Fruit fly (Drosophila melanogaster) whole organism, embryonic: Measurements from ENCODE around the gene CG15534.

Experiments used
- B-H1 ChIP-seq: fragments of 200-800 bp; sonication (Bioruptor generic); IDR thresholded peaks from 3 replicates; pipeline ENCODE4 v1.3.6; 2022; ENCODE audit warnings: missing biosample characterization, missing genetic modification characterization
- BEAF-32 ChIP-seq: fragments of 200-800 bp; sonication (Bioruptor generic); optimal IDR thresholded peaks from 3 replicates; lab custom pipeline; 2017; ENCODE audit warnings: missing biosample characterization, missing genetic modification characterization, mild to moderate bottlenecking, moderate library complexity, missing genetic modification reagents
- BtbVII ChIP-seq: fragments of 200-800 bp; sonication (Bioruptor generic); optimal IDR thresholded peaks from 3 replicates; lab custom pipeline; 2017; ENCODE audit warnings: missing biosample characterization, mild to moderate bottlenecking, missing genetic modification characterization
- CG10147 ChIP-seq: fragments of 200-800 bp; sonication (Bioruptor generic); optimal IDR thresholded peaks from 2 replicates; lab custom pipeline; 2019; ENCODE audit warnings: missing biosample characterization, mild to moderate bottlenecking, missing genetic modification characterization, moderate library complexity
- CG10366 ChIP-seq: fragments of 200-800 bp; sonication (Bioruptor generic); IDR thresholded peaks from 2 replicates; pipeline ENCODE4 v1.3.6; 2022; ENCODE audit warnings: missing biosample characterization, missing genetic modification characterization
- CG11723 ChIP-seq: fragments of 200-800 bp; sonication (Bioruptor generic); optimal IDR thresholded peaks from 2 replicates; lab custom pipeline; 2017; ENCODE audit warnings: missing biosample characterization, mild to moderate bottlenecking, missing genetic modification characterization
- CG12219 ChIP-seq: fragments of 200-800 bp; sonication (Bioruptor generic); optimal IDR thresholded peaks from 3 replicates; lab custom pipeline; 2018; ENCODE audit warnings: missing biosample characterization, mild to moderate bottlenecking, missing genetic modification characterization
- CG1233 ChIP-seq: fragments of 200-800 bp; sonication (Bioruptor generic); optimal IDR thresholded peaks from 4 replicates; lab custom pipeline; 2018; ENCODE audit warnings: missing biosample characterization, mild to moderate bottlenecking, missing genetic modification characterization
- CG12769 ChIP-seq: fragments of 200-800 bp; sonication (Bioruptor generic); optimal IDR thresholded peaks from 2 replicates; lab custom pipeline; 2019; ENCODE audit warnings: missing biosample characterization, mild to moderate bottlenecking, missing genetic modification characterization, moderate library complexity
- CG13296 ChIP-seq: fragments of 200-800 bp; sonication (Bioruptor generic); optimal IDR thresholded peaks from 3 replicates; lab custom pipeline; 2018; ENCODE audit warnings: missing biosample characterization, mild to moderate bottlenecking, missing genetic modification characterization
- CG18599 ChIP-seq: fragments of 200-800 bp; sonication (Bioruptor generic); optimal IDR thresholded peaks from 3 replicates; lab custom pipeline; 2017; ENCODE audit warnings: missing biosample characterization, missing genetic modification characterization, mild to moderate bottlenecking, moderate library complexity, missing genetic modification reagents
- CG18619 ChIP-seq: fragments of 200-800 bp; sonication (Bioruptor generic); optimal IDR thresholded peaks from 3 replicates; lab custom pipeline; 2017; ENCODE audit warnings: missing biosample characterization, mild to moderate bottlenecking, missing genetic modification characterization
- CG2678 ChIP-seq: fragments of 200-800 bp; sonication (Bioruptor generic); optimal IDR thresholded peaks from 3 replicates; lab custom pipeline; 2019; ENCODE audit warnings: missing biosample characterization, mild to moderate bottlenecking, missing genetic modification characterization, moderate library complexity
- CG3065 ChIP-seq: fragments of 200-800 bp; sonication (Bioruptor generic); optimal IDR thresholded peaks from 2 replicates; lab custom pipeline; 2016; ENCODE audit warnings: missing biosample characterization, missing genetic modification characterization
- CG33557 ChIP-seq: fragments of 200-800 bp; sonication (Bioruptor generic); optimal IDR thresholded peaks from 2 replicates; lab custom pipeline; 2019; ENCODE audit warnings: missing biosample characterization, mild to moderate bottlenecking, missing genetic modification characterization, moderate library complexity
- CG3847 ChIP-seq: fragments of 200-800 bp; sonication (Bioruptor generic); IDR thresholded peaks from 2 replicates; pipeline ENCODE4 v1.3.6; 2022; ENCODE audit warnings: missing biosample characterization, missing genetic modification characterization
- CG4424 ChIP-seq: fragments of 200-800 bp; sonication (Bioruptor generic); optimal IDR thresholded peaks from 3 replicates; lab custom pipeline; 2016; ENCODE audit warnings: missing biosample characterization, missing genetic modification characterization
- CG7745 ChIP-seq: fragments of 200-800 bp; sonication (Bioruptor generic); optimal IDR thresholded peaks from 2 replicates; lab custom pipeline; 2018; ENCODE audit warnings: missing biosample characterization, mild to moderate bottlenecking, missing genetic modification characterization, moderate library complexity
- CG8089 ChIP-seq: fragments of 200-800 bp; sonication (Bioruptor generic); optimal IDR thresholded peaks from 3 replicates; lab custom pipeline; 2016; ENCODE audit warnings: missing biosample characterization, missing genetic modification characterization
- CG8281 ChIP-seq: fragments of 200-800 bp; sonication (Bioruptor generic); optimal IDR thresholded peaks from 2 replicates; lab custom pipeline; 2018; ENCODE audit warnings: missing biosample characterization, mild to moderate bottlenecking, missing genetic modification characterization, moderate library complexity
- CG8924 ChIP-seq: fragments of 200-800 bp; optimal IDR thresholded peaks from 3 replicates; lab custom pipeline; 2019; ENCODE audit warnings: missing biosample characterization, mild to moderate bottlenecking, missing genetic modification characterization, moderate library complexity
- CrebB ChIP-seq: fragments of 200-800 bp; sonication (Bioruptor generic); optimal IDR thresholded peaks from 3 replicates; lab custom pipeline; 2018; ENCODE audit warnings: missing biosample characterization, mild to moderate bottlenecking, missing genetic modification characterization
- Dip2 ChIP-seq: fragments of 200-800 bp; sonication (Bioruptor generic); IDR thresholded peaks from 2 replicates; pipeline ENCODE4 v1.3.6; 2022; ENCODE audit warnings: missing biosample characterization, missing genetic modification characterization
- Drgx ChIP-seq: fragments of 200-800 bp; sonication (Bioruptor generic); IDR thresholded peaks from 2 replicates; pipeline ENCODE4 v1.3.6; 2022; ENCODE audit warnings: missing biosample characterization, missing genetic modification characterization
- Fer1 ChIP-seq: fragments of 200-800 bp; sonication (Bioruptor generic); optimal IDR thresholded peaks from 2 replicates; lab custom pipeline; 2017; ENCODE audit warnings: missing biosample characterization, mild to moderate bottlenecking, missing genetic modification characterization
- GATAe ChIP-seq: fragments of 200-800 bp; sonication (Bioruptor generic); conservative IDR thresholded peaks from 2 replicates; pipeline ENCODE4 v1.3.6; 2022; ENCODE audit warnings: missing biosample characterization, missing genetic modification characterization
- HLH3B ChIP-seq: fragments of 200-800 bp; sonication (Bioruptor generic); IDR thresholded peaks from 2 replicates; pipeline ENCODE4 v1.3.6; 2022; ENCODE audit warnings: missing biosample characterization, missing genetic modification characterization
- HLH4C ChIP-seq: fragments of 200-800 bp; sonication (Bioruptor generic); IDR thresholded peaks from 3 replicates; pipeline ENCODE4 v1.3.6; 2022; ENCODE audit warnings: missing biosample characterization, missing genetic modification characterization; ENCODE audit not compliant: partially characterized antibody
- Lim3 ChIP-seq: fragments of 200-800 bp; sonication (Bioruptor generic); IDR thresholded peaks from 2 replicates; pipeline ENCODE4 v1.3.6; 2022; ENCODE audit warnings: missing biosample characterization, missing genetic modification characterization
- MTF-1 ChIP-seq: fragments of 200-800 bp; sonication (Bioruptor generic); optimal IDR thresholded peaks from 2 replicates; lab custom pipeline; 2018; ENCODE audit warnings: missing biosample characterization, mild to moderate bottlenecking, missing genetic modification characterization, borderline replicate concordance
- Pdp1 ChIP-seq, 2 experiments: fragments of 200-800 bp; sonication (Bioruptor generic); optimal IDR thresholded peaks; 3 replicates each; lab custom pipeline; 2016; ENCODE audit warnings: missing biosample characterization in 2 of 2, missing genetic modification characterization in 2 of 2, mild to moderate bottlenecking in 1 of 2, moderate library complexity in 1 of 2
- Sox102F ChIP-seq: fragments of 200-800 bp; sonication (Bioruptor generic); optimal IDR thresholded peaks from 2 replicates; lab custom pipeline; 2018; ENCODE audit warnings: missing biosample characterization, mild to moderate bottlenecking, missing genetic modification characterization, moderate library complexity
- Stat92E ChIP-seq, 3 experiments: fragments of >200 bp in 2 of 3; fragments of 200-800 bp in 1 of 3; sonication (Bioruptor generic) in 1 of 3; optimal IDR thresholded peaks; 2 replicates each; lab custom pipeline; 2017 to 2019; ENCODE audit warnings: missing biosample characterization in 3 of 3, missing genetic modification characterization in 3 of 3, mild to moderate bottlenecking in 1 of 3, moderate library complexity in 1 of 3
- Xrp1 ChIP-seq: fragments of 200-800 bp; sonication (Bioruptor generic); IDR thresholded peaks from 2 replicates; pipeline ENCODE4 v1.3.6; 2022; ENCODE audit warnings: missing biosample characterization, missing genetic modification characterization
- al ChIP-seq: fragments of 200-800 bp; sonication (Bioruptor generic); IDR thresholded peaks from 2 replicates; pipeline ENCODE4 v1.3.6; 2022; ENCODE audit warnings: missing biosample characterization, missing genetic modification characterization
- caup ChIP-seq: fragments of 200-800 bp; sonication (Bioruptor generic); optimal IDR thresholded peaks from 3 replicates; lab custom pipeline; 2017; ENCODE audit warnings: missing biosample characterization, mild to moderate bottlenecking, missing genetic modification characterization, moderate library complexity; ENCODE audit not compliant: severe bottlenecking
- chinmo ChIP-seq: fragments of 200-800 bp; sonication (Bioruptor generic); IDR thresholded peaks from 4 replicates; pipeline ENCODE4 v1.3.6; 2022; ENCODE audit warnings: missing biosample characterization, missing genetic modification characterization; ENCODE audit not compliant: partially characterized antibody
- crol ChIP-seq: fragments of 200-800 bp; sonication (Bioruptor generic); IDR thresholded peaks from 2 replicates; pipeline ENCODE4 v1.3.6; 2022; ENCODE audit warnings: missing biosample characterization, missing genetic modification characterization
- ems ChIP-seq: fragments of 200-800 bp; sonication (Bioruptor generic); optimal IDR thresholded peaks from 3 replicates; lab custom pipeline; 2016; ENCODE audit warnings: missing biosample characterization, missing genetic modification characterization
- fd64A ChIP-seq: fragments of 200-800 bp; sonication (Bioruptor generic); optimal IDR thresholded peaks from 3 replicates; lab custom pipeline; 2018; ENCODE audit warnings: missing biosample characterization, mild to moderate bottlenecking, missing genetic modification characterization
- fu2 ChIP-seq: fragments of 200-800 bp; sonication (Bioruptor generic); optimal IDR thresholded peaks from 2 replicates; lab custom pipeline; 2016; ENCODE audit warnings: missing biosample characterization, missing genetic modification characterization
- kah ChIP-seq: fragments of 200-800 bp; sonication (Bioruptor generic); optimal IDR thresholded peaks from 2 replicates; lab custom pipeline; 2018; ENCODE audit warnings: missing biosample characterization, mild to moderate bottlenecking, missing genetic modification characterization
- nerfin-1 ChIP-seq: fragments of 200-800 bp; sonication (Bioruptor generic); optimal IDR thresholded peaks from 3 replicates; lab custom pipeline; 2019; ENCODE audit warnings: missing biosample characterization, mild to moderate bottlenecking, missing genetic modification characterization, moderate library complexity
- pnt ChIP-seq: fragments of 200-800 bp; sonication (Bioruptor generic); optimal IDR thresholded peaks from 3 replicates; lab custom pipeline; 2016; ENCODE audit warnings: missing biosample characterization, missing genetic modification characterization
- ro ChIP-seq: fragments of 200-800 bp; sonication (Bioruptor generic); IDR thresholded peaks from 2 replicates; pipeline ENCODE4 v1.3.6; 2022; ENCODE audit warnings: missing biosample characterization, missing genetic modification characterization
- sob ChIP-seq: fragments of 200-800 bp; sonication (Bioruptor generic); IDR thresholded peaks from 2 replicates; pipeline ENCODE4 v1.3.6; 2022; ENCODE audit warnings: missing biosample characterization, missing genetic modification characterization
- sqz ChIP-seq: fragments of 200-800 bp; sonication (Bioruptor generic); optimal IDR thresholded peaks from 3 replicates; lab custom pipeline; 2018; ENCODE audit warnings: missing biosample characterization, mild to moderate bottlenecking, missing genetic modification characterization
- stwl ChIP-seq: fragments of 200-800 bp; sonication (Bioruptor generic); optimal IDR thresholded peaks from 3 replicates; lab custom pipeline; 2018; ENCODE audit warnings: missing biosample characterization, mild to moderate bottlenecking, missing genetic modification characterization, moderate library complexity
- usp ChIP-seq: fragments of >200 bp; optimal IDR thresholded peaks from 2 replicates; lab custom pipeline; 2017; ENCODE audit warnings: missing biosample characterization, missing genetic modification characterization

Gene CG15534

DNA sequence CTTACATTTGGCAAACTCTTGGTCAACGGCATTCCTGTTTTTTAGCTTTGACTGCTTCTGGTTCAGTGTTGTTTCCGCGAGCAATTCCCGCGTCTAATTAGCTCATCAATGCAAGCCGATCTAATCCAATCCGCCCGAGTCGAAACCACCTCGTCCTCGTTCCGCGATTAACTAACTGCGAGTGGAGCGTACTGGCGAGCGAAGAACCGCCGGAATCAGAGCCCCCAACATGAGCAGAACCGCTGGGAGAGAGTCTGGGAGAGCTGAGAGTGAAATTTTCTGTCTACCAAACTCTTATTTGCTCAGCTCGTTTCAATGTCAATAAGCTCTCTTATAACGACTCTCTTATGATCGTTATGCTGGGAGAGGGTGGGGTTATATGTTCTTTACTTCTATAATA, 18.4 kb downstream of the CG15534 start (continued):
- TF ChIP-seq ro = peak; percentile 31; the same call in 1 of the 2 replicates
- TF ChIP-seq MTF-1 (GFP tag; lab: Kevin White, UChicago) = peak; percentile 90
- peak; percentile 86; the same call in 1 of the 2 replicates for TF ChIP-seq HLH3B (GFP tag; lab: Robert Waterston, UW)
- peak; percentile 47 for TF ChIP-seq nerfin-1 (tag; lab: Kevin White, UChicago)
- TF ChIP-seq Pdp1 (GFP tag; optimal IDR thresholded peaks at IDR 0.05; lab: Kevin White, UChicago) = peak; percentile 67 to 81
- peak; percentile 79 for TF ChIP-seq CG13296
- TF ChIP-seq CG3847 = peak; percentile 21; the same call in 1 of the 2 replicates
- peak; percentile 90 for TF ChIP-seq BtbVII (GFP tag; lab: Kevin White, UChicago)
- peak; percentile 79 for TF ChIP-seq fd64A (GFP tag; lab: Kevin White, UChicago)
- peak; percentile 89 for TF ChIP-seq caup
- TF ChIP-seq BEAF-32 (GFP tag; lab: Kevin White, UChicago) = no peak
- TF ChIP-seq CG7745 (tag; lab: Kevin White, UChicago) = no peak
- TF ChIP-seq CG8924 (tag; lab: Kevin White, UChicago) = no peak
- peak; percentile 53 for TF ChIP-seq Sox102F (GFP tag; lab: Kevin White, UChicago)
- TF ChIP-seq CG1233 (GFP tag; lab: Kevin White, UChicago) = peak; percentile 85
- peak; percentile 83 for TF ChIP-seq CG18599 (GFP tag; lab: Kevin White, UChicago)
- TF ChIP-seq sob (GFP tag; lab: Robert Waterston, UW) = peak; percentile 86
- TF ChIP-seq CG8089 (GFP tag; lab: Kevin White, UChicago) = peak; percentile 81
- peak; percentile 59 for TF ChIP-seq CG3065 (GFP tag; lab: Kevin White, UChicago)
- peak; percentile 58 for TF ChIP-seq sqz (GFP tag; lab: Kevin White, UChicago)
- no peak; the same call in 1 of the 2 replicates for TF ChIP-seq Xrp1 (GFP tag; lab: Robert Waterston, UW)
- TF ChIP-seq Dip2 (GFP tag; lab: Robert Waterston, UW) = no peak
- TF ChIP-seq stwl (tag; lab: Kevin White, UChicago) = no peak
- peak; percentile 22 for TF ChIP-seq CG8281 (tag; lab: Kevin White, UChicago)
- TF ChIP-seq pnt (GFP tag; lab: Kevin White, UChicago) = peak; percentile 69
- peak; percentile 67 for TF ChIP-seq CG12769 (tag; lab: Kevin White, UChicago)
- peak; percentile 64 for TF ChIP-seq kah (GFP tag; lab: Kevin White, UChicago)
- TF ChIP-seq al (GFP tag; lab: Robert Waterston, UW) = no peak; the same call in 1 of the 2 replicates
- no peak for TF ChIP-seq usp
- 0 out of 2 replicates have a peak, but pooled peaks have one; percentile 13 for TF ChIP-seq crol (GFP tag; lab: Robert Waterston, UW)
- peak; percentile 22 for TF ChIP-seq fu2
- peak; percentile 71 for TF ChIP-seq CG2678
- no peak for TF ChIP-seq Stat92E (GFP tag; optimal IDR thresholded peaks at IDR 0.05; lab: Kevin White, UChicago)
- peak; percentile 86 for TF ChIP-seq CrebB (tag; lab: Kevin White, UChicago)
- peak; percentile 7; the same call in 1 of the 2 replicates for TF ChIP-seq Drgx (GFP tag; lab: Robert Waterston, UW)
- TF ChIP-seq CG10366 (GFP tag; lab: Robert Waterston, UW) = peak; percentile 69
- TF ChIP-seq CG4424 (GFP tag; lab: Kevin White, UChicago) = peak; percentile 0
- TF ChIP-seq Fer1 (GFP tag; lab: Kevin White, UChicago) = peak; percentile 83
- peak; percentile 18 for TF ChIP-seq CG10147 (GFP tag; lab: Kevin White, UChicago)
- TF ChIP-seq B-H1 = peak; percentile 77; the same call in 1 of the 3 replicates
- no peak for TF ChIP-seq GATAe (GFP tag; lab: Robert Waterston, UW)
- peak; percentile 75 for TF ChIP-seq ems
- TF ChIP-seq CG18619 (GFP tag; lab: Kevin White, UChicago) = peak; percentile 70
- peak; percentile 50 for TF ChIP-seq CG12219 (GFP tag; lab: Kevin White, UChicago)
- no peak for TF ChIP-seq Lim3 (GFP tag; lab: Robert Waterston, UW)
- peak; percentile 78 for TF ChIP-seq CG33557 (GFP tag; lab: Kevin White, UChicago)
- peak; percentile 69; the same call in 3 of the 4 replicates for TF ChIP-seq chinmo
- no peak for TF ChIP-seq HLH4C (GFP tag; lab: Robert Waterston, UW)
- TF ChIP-seq CG11723 (GFP tag; lab: Kevin White, UChicago) = peak; percentile 78
